Fruit fly (Drosophila melanogaster) whole organism, embryonic: ENCODE data around the gene CG8870.

ENCODE experiments used
- Aef1 ChIP-seq: fragments of 200-800 bp; sonication (Bioruptor generic); IDR thresholded peaks from 3 replicates; pipeline ENCODE4 v1.3.6; 2022; ENCODE audit warnings: missing biosample characterization, missing genetic modification characterization
- Bgb ChIP-seq: fragments of 200-800 bp; sonication (Bioruptor generic); IDR thresholded peaks from 2 replicates; pipeline ENCODE4 v1.3.6; 2022; ENCODE audit warnings: missing biosample characterization, missing genetic modification characterization; ENCODE audit not compliant: partially characterized antibody
- CG12659 ChIP-seq: fragments of 200-800 bp; sonication (Bioruptor generic); optimal IDR thresholded peaks from 3 replicates; lab custom pipeline; 2017; ENCODE audit warnings: mild to moderate bottlenecking, missing biosample characterization, missing genetic modification reagents, missing genetic modification characterization
- CG16863 ChIP-seq: fragments of 200-800 bp; sonication (Bioruptor generic); optimal IDR thresholded peaks from 3 replicates; lab custom pipeline; 2016; ENCODE audit warnings: missing biosample characterization, missing genetic modification characterization
- CG3065 ChIP-seq: fragments of 200-800 bp; sonication (Bioruptor generic); optimal IDR thresholded peaks from 2 replicates; lab custom pipeline; 2016; ENCODE audit warnings: missing biosample characterization, missing genetic modification characterization
- CG33213 ChIP-seq: fragments of 200-800 bp; sonication (Bioruptor generic); optimal IDR thresholded peaks from 3 replicates; lab custom pipeline; 2016; ENCODE audit warnings: missing biosample characterization, missing genetic modification characterization
- CG34224 ChIP-seq: fragments of 200-800 bp; sonication (Bioruptor generic); IDR thresholded peaks from 3 replicates; pipeline ENCODE4 v1.3.6; 2022; ENCODE audit warnings: missing biosample characterization, missing genetic modification characterization; ENCODE audit not compliant: partially characterized antibody
- CG43689 ChIP-seq: fragments of 200-800 bp; sonication (Bioruptor generic); IDR thresholded peaks from 2 replicates; pipeline ENCODE4 v1.3.6; 2022; ENCODE audit warnings: missing biosample characterization, missing genetic modification characterization
- CG4424 ChIP-seq: fragments of 200-800 bp; sonication (Bioruptor generic); optimal IDR thresholded peaks from 3 replicates; lab custom pipeline; 2016; ENCODE audit warnings: missing biosample characterization, missing genetic modification characterization
- CG6854 ChIP-seq: fragments of 200-800 bp; sonication (Bioruptor generic); optimal IDR thresholded peaks from 3 replicates; lab custom pipeline; 2017; ENCODE audit warnings: missing biosample characterization, mild to moderate bottlenecking, missing genetic modification characterization
- CG7372 ChIP-seq: fragments of 200-800 bp; sonication (Bioruptor generic); IDR thresholded peaks from 2 replicates; pipeline ENCODE4 v1.3.6; 2022; ENCODE audit warnings: missing biosample characterization, missing genetic modification characterization
- CG9215 ChIP-seq: fragments of 200-800 bp; sonication (Bioruptor generic); IDR thresholded peaks from 2 replicates; pipeline ENCODE4 v1.3.6; 2022; ENCODE audit warnings: missing biosample characterization, missing genetic modification characterization
- CG9437 ChIP-seq: fragments of 200-800 bp; sonication (Bioruptor generic); optimal IDR thresholded peaks from 2 replicates; lab custom pipeline; 2018; ENCODE audit warnings: missing biosample characterization, mild to moderate bottlenecking, missing genetic modification characterization
- CrebB ChIP-seq: fragments of 200-800 bp; sonication (Bioruptor generic); optimal IDR thresholded peaks from 3 replicates; lab custom pipeline; 2018; ENCODE audit warnings: missing biosample characterization, mild to moderate bottlenecking, missing genetic modification characterization
- Ets65A ChIP-seq: fragments of 200-800 bp; sonication (Bioruptor generic); peaks from one replicate; lab custom pipeline; 2016; ENCODE audit warnings: missing biosample characterization, missing genetic modification characterization
- HmgZ ChIP-seq: fragments of 200-800 bp; sonication (Bioruptor generic); optimal IDR thresholded peaks from 2 replicates; lab custom pipeline; 2018; ENCODE audit warnings: missing biosample characterization, mild to moderate bottlenecking, missing genetic modification characterization
- Med ChIP-seq: fragments of 200-800 bp; sonication (Bioruptor generic); peaks from one replicate; lab custom pipeline; 2016; ENCODE audit warnings: missing biosample characterization, missing genetic modification characterization, mild to moderate bottlenecking, inconsistent platforms, moderate library complexity
- Rx ChIP-seq: fragments of 200-800 bp; sonication (Bioruptor generic); IDR thresholded peaks from 2 replicates; pipeline ENCODE4 v1.3.6; 2022; ENCODE audit warnings: missing biosample characterization, missing genetic modification characterization
- YL-1 ChIP-seq: fragments of 200-800 bp; sonication (Bioruptor generic); optimal IDR thresholded peaks from 3 replicates; lab custom pipeline; 2017; ENCODE audit warnings: missing biosample characterization, mild to moderate bottlenecking, missing genetic modification characterization
- abd-A ChIP-seq: fragments of 200-800 bp; sonication (Bioruptor generic); optimal IDR thresholded peaks from 3 replicates; lab custom pipeline; 2019; ENCODE audit warnings: missing biosample characterization, mild to moderate bottlenecking, missing genetic modification characterization, moderate library complexity
- ham ChIP-seq: fragments of 200-800 bp; sonication (Bioruptor generic); IDR thresholded peaks from 2 replicates; pipeline ENCODE4 v1.3.6; 2022; ENCODE audit warnings: missing biosample characterization, missing genetic modification characterization
- inv ChIP-seq: fragments of 200-800 bp; sonication (Bioruptor generic); IDR thresholded peaks from 2 replicates; pipeline ENCODE4 v1.3.6; 2022; ENCODE audit warnings: missing biosample characterization, missing genetic modification characterization; ENCODE audit not compliant: partially characterized antibody
- kay ChIP-seq: fragments of 200-800 bp; sonication (Bioruptor generic); optimal IDR thresholded peaks from 2 replicates; lab custom pipeline; 2016; ENCODE audit warnings: missing biosample characterization, missing genetic modification characterization
- klu ChIP-seq: fragments of 200-800 bp; sonication (Bioruptor generic); IDR thresholded peaks from 2 replicates; pipeline ENCODE4 v1.3.6; 2022; ENCODE audit warnings: missing biosample characterization, missing genetic modification characterization
- lilli ChIP-seq: fragments of 200-800 bp; sonication (Bioruptor generic); optimal IDR thresholded peaks from 3 replicates; lab custom pipeline; 2016; ENCODE audit warnings: missing biosample characterization, missing genetic modification characterization
- mam ChIP-seq: fragments of 200-800 bp; sonication (Bioruptor generic); optimal IDR thresholded peaks from 3 replicates; lab custom pipeline; 2016; ENCODE audit warnings: missing biosample characterization, missing genetic modification characterization
- nom ChIP-seq: fragments of 200-800 bp; sonication (Bioruptor generic); optimal IDR thresholded peaks from 2 replicates; lab custom pipeline; 2017; ENCODE audit warnings: missing biosample characterization, missing genetic modification characterization, mild to moderate bottlenecking, moderate library complexity, missing genetic modification reagents
- pnt ChIP-seq: fragments of 200-800 bp; sonication (Bioruptor generic); optimal IDR thresholded peaks from 3 replicates; lab custom pipeline; 2016; ENCODE audit warnings: missing biosample characterization, missing genetic modification characterization
- run ChIP-seq: fragments of 200-800 bp; sonication (Bioruptor generic); optimal IDR thresholded peaks from 3 replicates; lab custom pipeline; 2018; ENCODE audit warnings: missing biosample characterization, mild to moderate bottlenecking, missing genetic modification characterization
- scrt ChIP-seq: fragments of 200-800 bp; sonication (Bioruptor generic); optimal IDR thresholded peaks from 2 replicates; lab custom pipeline; 2018; ENCODE audit warnings: missing biosample characterization, mild to moderate bottlenecking, missing genetic modification characterization, moderate library complexity
- sens ChIP-seq: fragments of 200-800 bp; sonication (Bioruptor generic); peaks from one replicate; lab custom pipeline; 2016; ENCODE audit warnings: missing biosample characterization, missing genetic modification characterization
- sob ChIP-seq: fragments of 200-800 bp; sonication (Bioruptor generic); IDR thresholded peaks from 2 replicates; pipeline ENCODE4 v1.3.6; 2022; ENCODE audit warnings: missing biosample characterization, missing genetic modification characterization
- z ChIP-seq: fragments of 200-800 bp; sonication (Bioruptor generic); IDR thresholded peaks from 3 replicates; pipeline ENCODE4 v1.3.6; 2022; ENCODE audit warnings: missing biosample characterization, missing genetic modification characterization
- zen2 ChIP-seq: fragments of 200-800 bp; sonication (Bioruptor generic); IDR thresholded peaks from 3 replicates; pipeline ENCODE4 v1.3.6; 2022; ENCODE audit warnings: missing biosample characterization, missing genetic modification characterization; ENCODE audit not compliant: partially characterized antibody

The CG8870 gene

dm6 chr3R:13334007-13334406 lies 45.6 kb upstream of the CG8870 start, which contains the start of gene PK2-R2 (continued):
- no peak for TF ChIP-seq klu (GFP tag; lab: Robert Waterston, UW)
- 0 out of 2 replicates have a peak, but pooled peaks have one; percentile 11 for TF ChIP-seq Bgb (GFP tag; lab: Robert Waterston, UW)
- TF ChIP-seq CG43689 (GFP tag; lab: Robert Waterston, UW), result no peak
- TF ChIP-seq kay (GFP tag; lab: Kevin White, UChicago), result no peak

dm6 chr3R:13338030-13338429 lies 41.6 kb upstream of the CG8870 start, which contains the start of gene PK2-R1:
Gene PK2-R1 (plus strand): TSS chr3R:13338330.
- TF ChIP-seq CG16863, result no peak
- no peak for TF ChIP-seq mam (GFP tag; lab: Kevin White, UChicago)
- TF ChIP-seq zen2 (GFP tag; lab: Robert Waterston, UW), result no peak
- TF ChIP-seq Aef1 (GFP tag; lab: Robert Waterston, UW), result no peak
- no peak for TF ChIP-seq YL-1 (GFP tag; lab: Kevin White, UChicago)
- no peak for TF ChIP-seq run
- TF ChIP-seq CrebB (tag; lab: Kevin White, UChicago), result no peak

dm6 chr3R:13353373-13353772 lies 26.3 kb upstream of the CG8870 start, which contains the start of gene mthl12:
Gene mthl12 (plus strand): TSS chr3R:13353673.
- TF ChIP-seq Rx (GFP tag; lab: Robert Waterston, UW) (no peak), CG33213 (GFP tag; lab: Kevin White, UChicago) (no peak), CG9215 (GFP tag; lab: Robert Waterston, UW) (no peak), pnt (GFP tag; lab: Kevin White, UChicago) (no peak), ham (GFP tag; lab: Robert Waterston, UW) (no peak), CG12659 (GFP tag; lab: Kevin White, UChicago) (no peak), lilli (GFP tag; lab: Kevin White, UChicago) (no peak), nom (GFP tag; lab: Kevin White, UChicago) (no peak), HmgZ (tag; lab: Kevin White, UChicago) (no peak), z (GFP tag; lab: Robert Waterston, UW) (no peak), CG4424 (GFP tag; lab: Kevin White, UChicago) (no peak), sens (GFP tag; lab: Kevin White, UChicago) (no peak)

dm6 chr3R:13356960-13357359 lies 22.7 kb upstream of the CG8870 start:
- TF ChIP-seq Ets65A (GFP tag; lab: Kevin White, UChicago), result peak; percentile 80
- TF ChIP-seq abd-A (tag; lab: Kevin White, UChicago), result peak; percentile 34
- TF ChIP-seq CG6854 (GFP tag; lab: Kevin White, UChicago), result no peak
- peak; percentile 70 for TF ChIP-seq scrt (GFP tag; lab: Kevin White, UChicago)

dm6 chr3R:13360108-13360507 lies 19.5 kb upstream of the CG8870 start:
- no peak for TF ChIP-seq sob (GFP tag; lab: Robert Waterston, UW)
- TF ChIP-seq CG7372 (GFP tag; lab: Robert Waterston, UW), result peak; percentile 60; the same call in 1 of the 2 replicates
- TF ChIP-seq sens (GFP tag; lab: Kevin White, UChicago), result peak; percentile 51
- TF ChIP-seq CG9437, result peak; percentile 20
- TF ChIP-seq inv (GFP tag; lab: Robert Waterston, UW), result no peak
- no peak for TF ChIP-seq CG34224
- TF ChIP-seq CG3065 (GFP tag; lab: Kevin White, UChicago), result peak; percentile 30
- peak; percentile 61 for TF ChIP-seq Med (GFP tag; lab: Kevin White, UChicago)
